Worm (Caenorhabditis elegans) whole organism, L4 larva: ENCODE data around the gene R11G10.3.

ENCODE experiments used
- F26F4.8 ChIP-seq: fragments of 200-800 bp; sonication (Bioruptor generic); conservative IDR thresholded peaks from 2 replicates; pipeline ENCODE4 v1.3.6; 2022; ENCODE audit warnings: missing genetic modification characterization, missing compliant biosample characterization
- F44E2.7 ChIP-seq: fragments of 200-800 bp; sonication (Bioruptor generic); IDR thresholded peaks from 2 replicates; pipeline ENCODE4 v2.1.2; 2022; ENCODE audit warnings: missing genetic modification characterization, missing compliant biosample characterization
- R02D3.7 ChIP-seq: fragments of 150-350 bp; sonication (generic microtip); optimal IDR thresholded peaks from 3 replicates; lab custom pipeline; 2014; ENCODE audit warnings: missing biosample characterization, missing genetic modification characterization
- Y48G9A.11 ChIP-seq: fragments of 200-800 bp; sonication (Bioruptor generic); IDR thresholded peaks from 2 replicates; pipeline ENCODE4 v1.3.6; 2022; ENCODE audit warnings: missing genetic modification reagents, missing genetic modification characterization, missing compliant biosample characterization
- Y5F2A.4 ChIP-seq: fragments of 200-800 bp; sonication (Bioruptor generic); optimal IDR thresholded peaks from 2 replicates; lab custom pipeline; 2018; ENCODE audit warnings: mild to moderate bottlenecking, missing genetic modification characterization, missing compliant biosample characterization
- ceh-32 ChIP-seq: sonication (generic microtip); optimal IDR thresholded peaks from 2 replicates; lab custom pipeline; 2016; ENCODE audit warnings: mild to moderate bottlenecking, missing genetic modification characterization, missing compliant biosample characterization; ENCODE audit not compliant: poor library complexity
- ceh-44 ChIP-seq: fragments of 200-800 bp; sonication (Bioruptor generic); IDR thresholded peaks from 2 replicates; pipeline ENCODE4 v1.3.6; 2022; ENCODE audit warnings: missing genetic modification reagents, missing genetic modification characterization, missing compliant biosample characterization
- ceh-82 ChIP-seq: sonication (generic microtip); optimal IDR thresholded peaks from 2 replicates; lab custom pipeline; 2017; ENCODE audit warnings: missing biosample characterization, missing genetic modification characterization
- ctbp-1 ChIP-seq: fragments of 200-800 bp; sonication (Bioruptor generic); IDR thresholded peaks from 2 replicates; pipeline ENCODE4 v1.3.6; 2022; ENCODE audit warnings: missing genetic modification reagents, missing genetic modification characterization, missing compliant biosample characterization
- dmd-6 ChIP-seq: fragments of 200-800 bp; sonication (Bioruptor generic); IDR thresholded peaks from 2 replicates; pipeline ENCODE4 v1.3.6; 2022; ENCODE audit warnings: missing genetic modification reagents, missing genetic modification characterization, missing compliant biosample characterization
- dve-1 ChIP-seq: sonication (generic microtip); optimal IDR thresholded peaks from 2 replicates; lab custom pipeline; 2017; ENCODE audit warnings: antibody characterized with exemption, mild to moderate bottlenecking, missing genetic modification characterization, missing compliant biosample characterization; ENCODE audit not compliant: insufficient read depth
- fkh-10 ChIP-seq: fragments of 150-350 bp; optimal IDR thresholded peaks from 2 replicates; lab custom pipeline; 2014; ENCODE audit warnings: missing biosample characterization, missing genetic modification reagents, missing genetic modification characterization
- gei-8 ChIP-seq: fragments of 200-800 bp; sonication (Bioruptor generic); optimal IDR thresholded peaks from 2 replicates; lab custom pipeline; 2018; ENCODE audit warnings: mild to moderate bottlenecking, missing genetic modification characterization, missing compliant biosample characterization
- lin-15B ChIP-seq: fragments of 150-350 bp; sonication (generic microtip); optimal IDR thresholded peaks from 3 replicates; lab custom pipeline; 2014; ENCODE audit warnings: missing biosample characterization, missing genetic modification characterization
- lir-3 ChIP-seq: sonication (generic microtip); optimal IDR thresholded peaks from 2 replicates; lab custom pipeline; 2016; ENCODE audit warnings: mild to moderate bottlenecking, missing genetic modification characterization, missing compliant biosample characterization
- lsy-2 ChIP-seq, 2 experiments: fragments of 150-350 bp in 1 of 2; sonication (generic microtip) in 1 of 2; optimal IDR thresholded peaks; 2 replicates each; lab custom pipeline; 2014 to 2017; ENCODE audit warnings: missing biosample characterization in 2 of 2, missing genetic modification characterization in 2 of 2
- madf-9 ChIP-seq: fragments of 200-800 bp; sonication (Bioruptor generic); conservative IDR thresholded peaks from 2 replicates; pipeline ENCODE4 v1.3.6; 2022; ENCODE audit warnings: missing genetic modification reagents, missing genetic modification characterization, missing compliant biosample characterization
- mdl-1 ChIP-seq, 2 experiments: fragments of 150-350 bp in 1 of 2; sonication (generic microtip) in 1 of 2; optimal IDR thresholded peaks; 2 replicates each; lab custom pipeline; 2014 to 2017; ENCODE audit warnings: missing biosample characterization in 2 of 2, missing genetic modification characterization in 2 of 2
- nhr-10 ChIP-seq: fragments of 150-350 bp; optimal IDR thresholded peaks from 2 replicates; lab custom pipeline; 2014; ENCODE audit warnings: missing biosample characterization, missing genetic modification characterization
- nhr-102 ChIP-seq: sonication (generic microtip); optimal IDR thresholded peaks from 2 replicates; lab custom pipeline; 2016; ENCODE audit warnings: mild to moderate bottlenecking, missing genetic modification characterization, moderate library complexity, missing compliant biosample characterization
- nhr-237 ChIP-seq: sonication (generic microtip); optimal IDR thresholded peaks from 2 replicates; lab custom pipeline; 2017; ENCODE audit warnings: missing biosample characterization, missing genetic modification characterization
- nhr-6 ChIP-seq: fragments of 150-350 bp; optimal IDR thresholded peaks from 2 replicates; lab custom pipeline; 2014; ENCODE audit warnings: missing biosample characterization, missing genetic modification characterization
- nhr-76 ChIP-seq: fragments of 150-350 bp; optimal IDR thresholded peaks from 2 replicates; lab custom pipeline; 2014; ENCODE audit warnings: missing biosample characterization, missing genetic modification characterization
- nhr-77 ChIP-seq: fragments of 150-350 bp; optimal IDR thresholded peaks from 2 replicates; lab custom pipeline; 2014; ENCODE audit warnings: missing biosample characterization, missing genetic modification characterization
- php-3 ChIP-seq: fragments of 200-800 bp; sonication (Bioruptor generic); IDR thresholded peaks from 2 replicates; pipeline ENCODE4 v1.3.6; 2022; ENCODE audit warnings: missing genetic modification reagents, missing genetic modification characterization, missing compliant biosample characterization
- rbr-2 ChIP-seq: sonication (generic microtip); optimal IDR thresholded peaks from 2 replicates; lab custom pipeline; 2016; ENCODE audit warnings: missing genotype, missing genetic modification characterization, missing compliant biosample characterization
- skn-1 ChIP-seq: fragments of 150-350 bp; optimal IDR thresholded peaks from 2 replicates; lab custom pipeline; 2014; ENCODE audit warnings: missing biosample characterization, missing genetic modification characterization
- snpc-4 ChIP-seq: fragments of 150-350 bp; optimal IDR thresholded peaks from 2 replicates; lab custom pipeline; 2014; ENCODE audit warnings: missing biosample characterization, missing genetic modification characterization
- spr-3 ChIP-seq: fragments of 200-800 bp; sonication (Bioruptor generic); optimal IDR thresholded peaks from 2 replicates; lab custom pipeline; 2018; ENCODE audit warnings: mild to moderate bottlenecking, missing genetic modification characterization, missing compliant biosample characterization
- tra-1 ChIP-seq: fragments of 200-800 bp; sonication (Bioruptor generic); IDR thresholded peaks from 2 replicates; pipeline ENCODE4 v1.3.6; 2022; ENCODE audit warnings: missing genetic modification reagents, missing genetic modification characterization, missing compliant biosample characterization
- unc-62 ChIP-seq, 3 experiments: fragments of 150-350 bp in 1 of 3; sonication (generic microtip); optimal IDR thresholded peaks in 2 of 3; peaks in 1 of 3; 1 replicate in 1 of 3; 2 replicates in 2 of 3; lab custom pipeline; 2014 to 2017; ENCODE audit warnings: missing biosample characterization in 3 of 3, missing genetic modification characterization in 3 of 3, missing genetic modification reagents in 3 of 3, missing genotype in 1 of 3
- zip-11 ChIP-seq: fragments of 200-800 bp; sonication (Bioruptor generic); IDR thresholded peaks from 2 replicates; pipeline ENCODE4 v1.3.6; 2022; ENCODE audit warnings: missing genetic modification characterization, missing compliant biosample characterization

The R11G10.3 gene

ce11 chrV:13523194-13523593 is at the start of gene R11G10.3:
Gene R11G10.3 (plus strand): TSS chrV:13523494.
- no peak for TF ChIP-seq dve-1 (tag; lab: Kevin White, UChicago)
- TF ChIP-seq nhr-6 (tag; lab: Kevin White, UChicago), result no peak
- TF ChIP-seq R02D3.7 (tag; lab: Kevin White, UChicago), result no peak
- no peak for TF ChIP-seq ceh-32 (tag; lab: Kevin White, UChicago)
- no peak for TF ChIP-seq lin-15B
- TF ChIP-seq mdl-1 (tag; optimal IDR thresholded peaks at IDR 0.05; lab: Kevin White, UChicago), result no peak
- no peak for TF ChIP-seq lir-3 (tag; lab: Kevin White, UChicago)
- no peak for TF ChIP-seq snpc-4 (tag; lab: Kevin White, UChicago)
- TF ChIP-seq nhr-102, result no peak
- TF ChIP-seq nhr-76, result no peak

- TF ChIP-seq Y48G9A.11 (GFP tag; lab: Robert Waterston, UW) (no peak), tra-1 (no peak), nhr-10 (tag; lab: Kevin White, UChicago) (no peak), unc-62 (GFP tag; optimal IDR thresholded peaks at IDR 0.05 in 1 of 2; lab: Kevin White, UChicago) (no peak), unc-62 (tag; optimal IDR thresholded peaks at IDR 0.05; lab: Kevin White, UChicago) (no peak), Y5F2A.4 (GFP tag; lab: Kevin White, UChicago) (no peak), F44E2.7 (GFP tag; lab: Robert Waterston, UW) (no peak), ceh-44 (no peak), F26F4.8 (GFP tag; lab: Robert Waterston, UW) (no peak), zip-11 (GFP tag; lab: Robert Waterston, UW) (no peak), dmd-6 (GFP tag; lab: Robert Waterston, UW) (no peak), nhr-77 (no peak), mdl-1 (tag; optimal IDR thresholded peaks at IDR 0.05; lab: Kevin White, UChicago) (no peak)
Measured at ce11 chrV:13476350-13476749, 46.9 kb upstream of the R11G10.3 start, which contains the start of gene T10G3.8. Gene T10G3.8 (minus strand): TSS chrV:13476450.

ce11 chrV:13479766-13480165 is 43.5 kb upstream of the R11G10.3 start, which contains the start of gene T10G3.2:
Gene T10G3.2 (minus strand): TSS chrV:13479866.
- TF ChIP-seq gei-8 (GFP tag; lab: Kevin White, UChicago) (no peak), tra-1 (no peak), lir-3 (tag; lab: Kevin White, UChicago) (no peak), rbr-2 (tag; lab: Kevin White, UChicago) (no peak)

- no peak for TF ChIP-seq dve-1 (tag; lab: Kevin White, UChicago)
Measured at ce11 chrV:13484339-13484738, 39.0 kb upstream of the R11G10.3 start, which contains the start of gene T10G3.4. Gene T10G3.4 (minus strand): TSS chrV:13484439.

ce11 chrV:13485732-13486131 is 37.6 kb upstream of the R11G10.3 start:
- TF ChIP-seq unc-62 (GFP tag; optimal IDR thresholded peaks at IDR 0.05 in 1 of 2; lab: Kevin White, UChicago) (no peak), unc-62 (tag; optimal IDR thresholded peaks at IDR 0.05; lab: Kevin White, UChicago) (no peak), spr-3 (GFP tag; lab: Kevin White, UChicago) (no peak), madf-9 (GFP tag; lab: Robert Waterston, UW) (no peak), ctbp-1 (GFP tag; lab: Robert Waterston, UW) (no peak), nhr-237 (tag; lab: Kevin White, UChicago) (no peak), lsy-2 (tag; optimal IDR thresholded peaks at IDR 0.05; lab: Kevin White, UChicago) (no peak), ceh-82 (tag; lab: Kevin White, UChicago) (no peak), skn-1 (tag; lab: Kevin White, UChicago) (no peak), fkh-10 (GFP tag; lab: Kevin White, UChicago) (no peak), php-3 (GFP tag; lab: Robert Waterston, UW) (no peak)
